Fruit fly (Drosophila melanogaster) whole organism, wandering third instar larva: ENCODE data around the gene Ir62a.

Experiments used
- Abd-B ChIP-seq: fragments of >200 bp; optimal IDR thresholded peaks from 2 replicates; lab custom pipeline; 2017; ENCODE audit warnings: missing biosample characterization, missing genetic modification characterization
- Dfd ChIP-seq: fragments of >200 bp; optimal IDR thresholded peaks from 2 replicates; lab custom pipeline; 2017; ENCODE audit warnings: missing biosample characterization, missing genetic modification characterization
- pan ChIP-seq: fragments of >200 bp; optimal IDR thresholded peaks from 2 replicates; lab custom pipeline; 2017
- usp ChIP-seq: fragments of >200 bp; optimal IDR thresholded peaks from 2 replicates; lab custom pipeline; 2017; ENCODE audit warnings: missing biosample characterization, missing genetic modification characterization
- woc ChIP-seq: sonication (Bioruptor generic); optimal IDR thresholded peaks from 2 replicates; lab custom pipeline; 2016; ENCODE audit warnings: missing biosample characterization, mild to moderate bottlenecking, missing genetic modification characterization

DNA sequence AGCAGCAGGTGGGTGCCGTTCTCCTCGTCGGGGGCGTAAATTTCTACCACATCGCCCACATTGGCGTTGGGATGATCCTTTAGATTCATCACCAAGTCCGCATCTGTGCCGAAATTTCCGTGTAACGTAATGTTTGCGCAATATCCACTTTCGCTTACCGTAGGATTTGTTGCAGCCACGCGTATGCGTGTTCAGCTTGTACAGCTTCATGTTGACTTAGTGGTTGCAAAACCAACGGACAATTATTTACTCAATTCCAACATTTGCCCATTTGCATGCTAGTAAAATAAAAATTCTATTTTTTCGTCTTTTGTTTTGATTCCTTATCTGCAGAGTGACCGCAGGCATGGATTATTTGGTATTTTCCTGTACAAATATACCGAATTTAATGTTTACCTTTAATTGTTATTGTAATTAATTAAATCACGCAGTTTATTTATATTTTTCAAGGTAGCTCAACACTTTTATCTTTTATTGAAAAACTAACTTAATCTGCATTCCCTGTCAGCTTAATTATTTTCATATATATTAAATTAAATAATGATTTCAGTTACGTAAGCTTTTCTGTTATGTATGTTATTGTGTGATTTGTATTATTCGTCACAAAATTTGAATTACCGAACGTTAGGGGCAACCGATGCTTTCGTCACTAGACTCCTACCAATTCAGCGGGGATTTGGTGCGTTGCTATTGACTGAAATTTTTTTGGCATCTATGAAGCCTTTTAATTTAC, 2.8 kb upstream of the Ir62a start, which contains the start of gene Iml1:
- TF ChIP-seq Dfd (GFP tag; lab: Kevin White, UChicago) (no peak), usp (GFP tag; lab: Kevin White, UChicago) (no peak), Abd-B (GFP tag; lab: Kevin White, UChicago) (no peak), pan (lab: Kevin White, UChicago) (no peak), woc (GFP tag; lab: Kevin White, UChicago) (no peak)
